Worm (Caenorhabditis elegans) whole organism, mixed stage, embryonic: Measurements from ENCODE around the gene hda-11.

ENCODE experiments used
- M03D4.4 ChIP-seq: sonication (generic microtip); optimal IDR thresholded peaks from 2 replicates; lab custom pipeline; 2017; ENCODE audit warnings: mild to moderate bottlenecking, missing genetic modification characterization, missing compliant biosample characterization
- bed-3 ChIP-seq: fragments of 200-800 bp; sonication (Bioruptor generic); optimal IDR thresholded peaks from 3 replicates; lab custom pipeline; 2018; ENCODE audit warnings: mild to moderate bottlenecking, missing genetic modification characterization, moderate library complexity, missing compliant biosample characterization
- blmp-1 ChIP-seq: fragments of 150-350 bp; optimal IDR thresholded peaks from 2 replicates; lab custom pipeline; 2014; ENCODE audit warnings: missing biosample characterization, missing genetic modification characterization
- ceh-39 ChIP-seq: fragments of 150-350 bp; optimal IDR thresholded peaks from 2 replicates; lab custom pipeline; 2014; ENCODE audit warnings: missing biosample characterization, missing genetic modification characterization
- ceh-43 ChIP-seq: fragments of 200-800 bp; sonication (Bioruptor generic); optimal IDR thresholded peaks from 2 replicates; lab custom pipeline; 2018; ENCODE audit warnings: mild to moderate bottlenecking, missing genetic modification characterization, moderate library complexity, missing compliant biosample characterization
- ceh-83 ChIP-seq: fragments of 200-800 bp; sonication (Bioruptor generic); optimal IDR thresholded peaks from 2 replicates; lab custom pipeline; 2018; ENCODE audit warnings: mild to moderate bottlenecking, missing genetic modification characterization, missing compliant biosample characterization
- cnd-1 ChIP-seq: fragments of 200-800 bp; sonication (Bioruptor generic); optimal IDR thresholded peaks from 2 replicates; lab custom pipeline; 2018; ENCODE audit warnings: mild to moderate bottlenecking, missing genetic modification characterization, missing compliant biosample characterization
- elt-1 ChIP-seq: sonication (generic microtip); optimal IDR thresholded peaks from 2 replicates; lab custom pipeline; 2017; ENCODE audit warnings: missing genetic modification characterization, mild to moderate bottlenecking, missing compliant biosample characterization, antibody characterized with exemption, moderate library complexity, borderline replicate concordance; ENCODE audit not compliant: insufficient read depth
- elt-3 ChIP-seq: fragments of 150-350 bp; optimal IDR thresholded peaks from 2 replicates; lab custom pipeline; 2014; ENCODE audit warnings: missing biosample characterization, missing genetic modification characterization
- hlh-1 ChIP-seq: fragments of 150-350 bp; optimal IDR thresholded peaks from 2 replicates; lab custom pipeline; 2014; ENCODE audit warnings: missing biosample characterization, missing genetic modification reagents, missing genetic modification characterization
- lin-13 ChIP-seq: fragments of 150-350 bp; optimal IDR thresholded peaks from 2 replicates; lab custom pipeline; 2014; ENCODE audit warnings: missing biosample characterization, missing genetic modification characterization
- lin-32 ChIP-seq: fragments of 200-800 bp; sonication (Bioruptor generic); optimal IDR thresholded peaks from 2 replicates; lab custom pipeline; 2018; ENCODE audit warnings: mild to moderate bottlenecking, missing genetic modification characterization, missing compliant biosample characterization
- mep-1 ChIP-seq: fragments of 150-350 bp; optimal IDR thresholded peaks from 2 replicates; lab custom pipeline; 2017; ENCODE audit warnings: missing biosample characterization, missing genetic modification reagents, missing genetic modification characterization, inconsistent platforms
- mls-2 ChIP-seq: sonication (generic microtip); optimal IDR thresholded peaks from 2 replicates; lab custom pipeline; 2016; ENCODE audit warnings: mild to moderate bottlenecking, missing genetic modification characterization, moderate library complexity, missing compliant biosample characterization
- nhr-12 ChIP-seq: fragments of 150-350 bp; optimal IDR thresholded peaks from 2 replicates; lab custom pipeline; 2014; ENCODE audit warnings: missing biosample characterization, missing genetic modification characterization
- nhr-237 ChIP-seq: fragments of 150-350 bp; optimal IDR thresholded peaks from 2 replicates; lab custom pipeline; 2014; ENCODE audit warnings: missing biosample characterization, missing genetic modification characterization
- nhr-28 ChIP-seq: fragments of 150-350 bp; optimal IDR thresholded peaks from 2 replicates; lab custom pipeline; 2014; ENCODE audit warnings: missing biosample characterization, missing genetic modification characterization
- nhr-76 ChIP-seq: sonication (generic microtip); optimal IDR thresholded peaks from 2 replicates; lab custom pipeline; 2017; ENCODE audit warnings: missing biosample characterization, missing genetic modification characterization
- pha-4 ChIP-seq: fragments of 150-350 bp; optimal IDR thresholded peaks from 2 replicates; lab custom pipeline; 2018; ENCODE audit warnings: missing biosample characterization, missing genetic modification reagents, missing genetic modification characterization
- sem-2 ChIP-seq: fragments of 200-800 bp; sonication (Bioruptor generic); optimal IDR thresholded peaks from 2 replicates; lab custom pipeline; 2018; ENCODE audit warnings: mild to moderate bottlenecking, missing genetic modification characterization, missing compliant biosample characterization
- snpc-4 ChIP-seq: fragments of 150-350 bp; optimal IDR thresholded peaks from 2 replicates; lab custom pipeline; 2014; ENCODE audit warnings: missing biosample characterization, missing genetic modification characterization
- sptf-1 ChIP-seq: sonication (generic microtip); optimal IDR thresholded peaks from 2 replicates; lab custom pipeline; 2017; ENCODE audit warnings: mild to moderate bottlenecking, missing genetic modification characterization, moderate library complexity, missing compliant biosample characterization
- tbx-8 ChIP-seq: fragments of 200-800 bp; sonication (Bioruptor generic); optimal IDR thresholded peaks from 2 replicates; lab custom pipeline; 2018; ENCODE audit warnings: mild to moderate bottlenecking, missing genetic modification characterization, moderate library complexity, missing compliant biosample characterization
- unc-120 ChIP-seq: sonication (generic microtip); optimal IDR thresholded peaks from 2 replicates; lab custom pipeline; 2017; ENCODE audit warnings: missing genetic modification characterization, missing compliant biosample characterization; ENCODE audit not compliant: poor library complexity, severe bottlenecking
- unc-39 ChIP-seq: fragments of 150-350 bp; optimal IDR thresholded peaks from 2 replicates; lab custom pipeline; 2014; ENCODE audit warnings: missing biosample characterization, missing genetic modification characterization
- unc-62 ChIP-seq: fragments of 150-350 bp; optimal IDR thresholded peaks from 2 replicates; lab custom pipeline; 2014; ENCODE audit warnings: missing biosample characterization, missing genetic modification reagents, missing genetic modification characterization
- zip-8 ChIP-seq: fragments of 150-350 bp; optimal IDR thresholded peaks from 2 replicates; lab custom pipeline; 2014; ENCODE audit warnings: missing biosample characterization, missing genetic modification characterization
- ztf-11 ChIP-seq: fragments of 150-350 bp; optimal IDR thresholded peaks from 2 replicates; lab custom pipeline; 2014; ENCODE audit warnings: missing biosample characterization, missing genetic modification characterization

The hda-11 gene

ce11 chrV:10564140-10564539 is 38.2 kb downstream of the hda-11 start:
- TF ChIP-seq elt-1 (tag; lab: Kevin White, UChicago), result no peak
- TF ChIP-seq ceh-43, result no peak
- TF ChIP-seq tbx-8 (GFP tag; lab: Kevin White, UChicago), result no peak
- TF ChIP-seq blmp-1 (tag; lab: Kevin White, UChicago), result no peak
- no peak for TF ChIP-seq sptf-1 (tag; lab: Kevin White, UChicago)
- no peak for TF ChIP-seq cnd-1 (tag; lab: Kevin White, UChicago)
- TF ChIP-seq nhr-76 (tag; lab: Kevin White, UChicago), result no peak
- TF ChIP-seq mls-2 (tag; lab: Kevin White, UChicago), result no peak
- TF ChIP-seq nhr-237 (tag; lab: Kevin White, UChicago), result no peak
- TF ChIP-seq ceh-83 (GFP tag; lab: Kevin White, UChicago), result no peak
- no peak for TF ChIP-seq snpc-4 (tag; lab: Kevin White, UChicago)
- TF ChIP-seq nhr-28 (tag; lab: Kevin White, UChicago), result no peak
- no peak for TF ChIP-seq unc-62
- no peak for TF ChIP-seq ztf-11
- TF ChIP-seq pha-4, result no peak
- no peak for TF ChIP-seq M03D4.4 (tag; lab: Kevin White, UChicago)
- no peak for TF ChIP-seq hlh-1 (tag; lab: Kevin White, UChicago)
- TF ChIP-seq unc-39, result no peak

- TF ChIP-seq elt-3 (tag; lab: Kevin White, UChicago) (no peak), nhr-237 (tag; lab: Kevin White, UChicago) (no peak), zip-8 (tag; lab: Kevin White, UChicago) (no peak), pha-4 (no peak), lin-13 (tag; lab: Kevin White, UChicago) (no peak), unc-120 (tag; lab: Kevin White, UChicago) (no peak), nhr-12 (tag; lab: Kevin White, UChicago) (no peak)
- TF ChIP-seq, all 35 proteins: peak for 0
These were observed 38.9 kb downstream of the hda-11 start, which contains the start of gene cat-4 for ce11 chrV:10564830-10565365. Gene cat-4, plus strand, starts transcription at chrV:10564880.

ce11 chrV:10568496-10568895 is 42.5 kb downstream of the hda-11 start:
- TF ChIP-seq nhr-76 (tag; lab: Kevin White, UChicago) (no peak), ceh-83 (GFP tag; lab: Kevin White, UChicago) (no peak), hlh-1 (tag; lab: Kevin White, UChicago) (no peak), lin-13 (tag; lab: Kevin White, UChicago) (no peak), ztf-11 (no peak), sptf-1 (tag; lab: Kevin White, UChicago) (no peak), lin-32 (GFP tag; lab: Kevin White, UChicago) (no peak), ceh-39 (tag; lab: Kevin White, UChicago) (no peak), cnd-1 (tag; lab: Kevin White, UChicago) (no peak), tbx-8 (GFP tag; lab: Kevin White, UChicago) (no peak)

ce11 chrV:10571523-10571922 is 45.5 kb downstream of the hda-11 start:
- no peak for TF ChIP-seq ceh-83 (GFP tag; lab: Kevin White, UChicago)
- TF ChIP-seq lin-32 (GFP tag; lab: Kevin White, UChicago), result no peak
- no peak for TF ChIP-seq nhr-12 (tag; lab: Kevin White, UChicago)
- no peak for TF ChIP-seq sptf-1 (tag; lab: Kevin White, UChicago)
- no peak for TF ChIP-seq elt-1 (tag; lab: Kevin White, UChicago)
- TF ChIP-seq pha-4, result no peak
- TF ChIP-seq unc-62, result no peak

- TF ChIP-seq sem-2 (GFP tag; lab: Kevin White, UChicago), result no peak
- TF ChIP-seq ztf-11, result no peak
- no peak for TF ChIP-seq nhr-76 (tag; lab: Kevin White, UChicago)
These were observed 46.6 kb downstream of the hda-11 start, which contains the start of gene del-6 for ce11 chrV:10572614-10573013. Gene del-6, plus strand, starts transcription at chrV:10572914.

ce11 chrV:10574197-10574596 is 48.2 kb downstream of the hda-11 start:
- TF ChIP-seq bed-3 (GFP tag; lab: Kevin White, UChicago) (no peak), lin-13 (tag; lab: Kevin White, UChicago) (no peak), nhr-28 (tag; lab: Kevin White, UChicago) (no peak), mep-1 (tag; lab: Kevin White, UChicago) (no peak), unc-39 (no peak), unc-120 (tag; lab: Kevin White, UChicago) (no peak), blmp-1 (tag; lab: Kevin White, UChicago) (no peak), hlh-1 (tag; lab: Kevin White, UChicago) (no peak), nhr-76 (tag; lab: Kevin White, UChicago) (no peak), nhr-12 (tag; lab: Kevin White, UChicago) (no peak)
